Worm (Caenorhabditis elegans): ENCODE data around the gene M03F4.4.

DNA sequence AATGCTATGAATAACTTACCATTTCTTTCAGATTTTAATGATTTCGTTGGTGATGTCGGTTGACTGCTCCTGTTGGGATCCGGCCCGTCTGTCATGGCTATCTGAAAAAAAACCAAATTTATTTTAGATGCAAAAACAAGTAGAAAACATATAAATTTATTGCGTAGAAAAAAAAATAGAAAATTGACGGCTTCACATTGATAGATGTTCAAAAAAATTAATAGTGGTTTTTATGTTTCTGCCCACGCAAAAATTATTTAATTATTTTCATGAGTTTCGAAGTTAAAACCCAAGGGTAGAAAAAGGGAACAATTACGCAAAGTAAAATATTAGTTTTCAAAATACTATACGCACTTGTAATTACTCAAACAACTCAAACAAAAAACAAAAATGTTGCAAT, 27.6 kb downstream of the M03F4.4 start, which contains the start of gene mct-4:
- TF ChIP-seq pqm-1 (tag; optimal IDR thresholded peaks at IDR 0.05) = no peak
- no peak for TF ChIP-seq lir-3 (tag; optimal IDR thresholded peaks at IDR 0.05)
- TF ChIP-seq gei-8 (GFP tag; optimal IDR thresholded peaks at IDR 0.05) = no peak

All from whole organism, L4 larva.